Fruit fly (Drosophila melanogaster) whole organism, adult: ENCODE results near the gene aub.

Experiments used
- CG11617 ChIP-seq: fragments of 200-800 bp; sonication (Bioruptor generic); optimal IDR thresholded peaks from 2 replicates; lab custom pipeline; 2017; ENCODE audit warnings: mild to moderate bottlenecking, missing biosample characterization, missing genetic modification reagents, missing genetic modification characterization
- CG12768 ChIP-seq: fragments of 200-800 bp; sonication (Bioruptor generic); optimal IDR thresholded peaks from 2 replicates; lab custom pipeline; 2017; ENCODE audit warnings: missing biosample characterization, missing genetic modification characterization, mild to moderate bottlenecking, moderate library complexity, missing genetic modification reagents
- CG14711 ChIP-seq: fragments of 200-800 bp; sonication (Bioruptor generic); optimal IDR thresholded peaks from 2 replicates; lab custom pipeline; 2018; ENCODE audit warnings: missing biosample characterization, mild to moderate bottlenecking, missing genetic modification characterization, moderate library complexity
- CG1620 ChIP-seq: fragments of 200-800 bp; sonication (Bioruptor generic); optimal IDR thresholded peaks from 2 replicates; lab custom pipeline; 2016; ENCODE audit warnings: missing biosample characterization, missing genetic modification characterization
- CG33017 ChIP-seq: fragments of 200-800 bp; sonication (Bioruptor generic); optimal IDR thresholded peaks from 2 replicates; lab custom pipeline; 2018; ENCODE audit warnings: missing biosample characterization, mild to moderate bottlenecking, missing genetic modification characterization, moderate library complexity
- CG5204 ChIP-seq: fragments of 200-800 bp; sonication (Bioruptor generic); optimal IDR thresholded peaks from 2 replicates; lab custom pipeline; 2016; ENCODE audit warnings: missing biosample characterization, missing genetic modification characterization
- CG7045 ChIP-seq: fragments of 200-800 bp; sonication (Bioruptor generic); optimal IDR thresholded peaks from 2 replicates; lab custom pipeline; 2017; ENCODE audit warnings: missing biosample characterization, mild to moderate bottlenecking, missing genetic modification characterization
- CG7101 ChIP-seq: fragments of 200-800 bp; sonication (Bioruptor generic); optimal IDR thresholded peaks from 2 replicates; lab custom pipeline; 2018; ENCODE audit warnings: missing biosample characterization, mild to moderate bottlenecking, missing genetic modification characterization, moderate library complexity
- Clk ChIP-seq: fragments of 200-800 bp; sonication (Bioruptor generic); optimal IDR thresholded peaks from 2 replicates; lab custom pipeline; 2017; ENCODE audit warnings: missing biosample characterization, missing genetic modification characterization
- Crg-1 ChIP-seq: fragments of 200-800 bp; sonication (Bioruptor generic); optimal IDR thresholded peaks from 2 replicates; lab custom pipeline; 2016; ENCODE audit warnings: missing biosample characterization, missing genetic modification characterization
- Hr96 ChIP-seq: fragments of 200-800 bp; sonication (Bioruptor generic); optimal IDR thresholded peaks from 2 replicates; lab custom pipeline; 2016; ENCODE audit warnings: missing biosample characterization, missing genetic modification characterization
- Mnt ChIP-seq: fragments of 200-800 bp; sonication (Bioruptor generic); optimal IDR thresholded peaks from 2 replicates; lab custom pipeline; 2016; ENCODE audit warnings: missing biosample characterization, mild to moderate bottlenecking, missing genetic modification characterization
- bab1 ChIP-seq: fragments of 200-800 bp; sonication (Bioruptor generic); optimal IDR thresholded peaks from 3 replicates; lab custom pipeline; 2019; ENCODE audit warnings: missing biosample characterization, mild to moderate bottlenecking, missing genetic modification characterization, moderate library complexity
- cic ChIP-seq: fragments of 200-800 bp; sonication (Bioruptor generic); optimal IDR thresholded peaks from 2 replicates; lab custom pipeline; 2017; ENCODE audit warnings: missing biosample characterization, mild to moderate bottlenecking, missing genetic modification characterization, moderate library complexity
- cnc ChIP-seq, 2 experiments: fragments of >200 bp; optimal IDR thresholded peaks; 2 replicates each; lab custom pipeline; 2017
- kay ChIP-seq: fragments of 200-800 bp; sonication (Bioruptor generic); peaks from one replicate; lab custom pipeline; 2016; ENCODE audit warnings: missing biosample characterization, missing genetic modification characterization, borderline replicate concordance
- ovo ChIP-seq: fragments of 200-800 bp; sonication (Bioruptor generic); optimal IDR thresholded peaks from 2 replicates; lab custom pipeline; 2016; ENCODE audit warnings: missing biosample characterization, missing genetic modification characterization
- pad ChIP-seq: fragments of 200-800 bp; sonication (Bioruptor generic); optimal IDR thresholded peaks from 3 replicates; lab custom pipeline; 2017; ENCODE audit warnings: missing biosample characterization, missing genetic modification characterization, mild to moderate bottlenecking, moderate library complexity, missing genetic modification reagents
- tj ChIP-seq: fragments of 200-800 bp; sonication (Bioruptor generic); optimal IDR thresholded peaks from 3 replicates; lab custom pipeline; 2017; ENCODE audit warnings: missing biosample characterization, mild to moderate bottlenecking, missing genetic modification characterization, moderate library complexity
- toe ChIP-seq: fragments of 200-800 bp; sonication (Bioruptor generic); optimal IDR thresholded peaks from 2 replicates; lab custom pipeline; 2016; ENCODE audit warnings: missing biosample characterization, missing genetic modification characterization

The aub gene

dm6 chr2L:10975193-10975592 lies 26.1 kb downstream of the aub start, which contains the start of gene abo:
Gene abo (minus strand): TSS chr2L:10975293.
- TF ChIP-seq Hr96 (GFP tag; lab: Kevin White, UChicago) = no peak
- no peak for TF ChIP-seq Clk (GFP tag; lab: Kevin White, UChicago)
- no peak for TF ChIP-seq cnc (optimal IDR thresholded peaks at IDR 0.05; lab: Kevin White, UChicago)
- no peak for TF ChIP-seq CG5204
- no peak for TF ChIP-seq CG14711 (tag; lab: Kevin White, UChicago)
- no peak for TF ChIP-seq toe (GFP tag; lab: Kevin White, UChicago)
- no peak for TF ChIP-seq kay (GFP tag; lab: Kevin White, UChicago)
- no peak for TF ChIP-seq Crg-1 (GFP tag; lab: Kevin White, UChicago)
- TF ChIP-seq Mnt (GFP tag; lab: Kevin White, UChicago) = no peak
- no peak for TF ChIP-seq pad (GFP tag; lab: Kevin White, UChicago)
- TF ChIP-seq CG33017 (tag; lab: Kevin White, UChicago) = no peak
- no peak for TF ChIP-seq tj (GFP tag; lab: Kevin White, UChicago)
- TF ChIP-seq CG7101 (tag; lab: Kevin White, UChicago) = no peak
- TF ChIP-seq cic (GFP tag; lab: Kevin White, UChicago) = no peak
- TF ChIP-seq CG11617 (GFP tag; lab: Kevin White, UChicago) = no peak
- TF ChIP-seq bab1 (GFP tag; lab: Kevin White, UChicago) = no peak

- TF ChIP-seq pad (GFP tag; lab: Kevin White, UChicago) (no peak), bab1 (GFP tag; lab: Kevin White, UChicago) (no peak), tj (GFP tag; lab: Kevin White, UChicago) (no peak), Hr96 (GFP tag; lab: Kevin White, UChicago) (no peak)
Observed at dm6 chr2L:10974638-10975037, 26.6 kb downstream of the aub start.

- TF ChIP-seq CG7045 (GFP tag; lab: Kevin White, UChicago) (no peak), CG7101 (tag; lab: Kevin White, UChicago) (peak; percentile 31), tj (GFP tag; lab: Kevin White, UChicago) (peak; percentile 40), Hr96 (GFP tag; lab: Kevin White, UChicago) (no peak), Clk (GFP tag; lab: Kevin White, UChicago) (no peak), cnc (optimal IDR thresholded peaks at IDR 0.05; lab: Kevin White, UChicago) (no peak), kay (GFP tag; lab: Kevin White, UChicago) (no peak), cic (GFP tag; lab: Kevin White, UChicago) (no peak), Mnt (GFP tag; lab: Kevin White, UChicago) (peak; percentile 31), CG14711 (tag; lab: Kevin White, UChicago) (peak; percentile 54), CG11617 (GFP tag; lab: Kevin White, UChicago) (no peak), CG33017 (tag; lab: Kevin White, UChicago) (peak; percentile 63), Crg-1 (GFP tag; lab: Kevin White, UChicago) (no peak), toe (GFP tag; lab: Kevin White, UChicago) (no peak), pad (GFP tag; lab: Kevin White, UChicago) (no peak)
Observed at dm6 chr2L:10972224-10972623, 29.1 kb downstream of the aub start, which contains the start of gene CG16743. Gene CG16743 (plus strand): TSS chr2L:10972280.

dm6 chr2L:10970134-10970533 lies 31.1 kb downstream of the aub start, which contains the start of the genes Tmem214 and YL-1:
Gene Tmem214 (minus strand): TSS chr2L:10970275.
Gene YL-1 (plus strand): TSS chr2L:10970443.
- TF ChIP-seq CG1620 = peak; percentile 22
- no peak for TF ChIP-seq toe (GFP tag; lab: Kevin White, UChicago)
- no peak for TF ChIP-seq CG5204
- TF ChIP-seq CG33017 (tag; lab: Kevin White, UChicago) = no peak
- peak; percentile 37 for TF ChIP-seq CG14711 (tag; lab: Kevin White, UChicago)
- no peak for TF ChIP-seq ovo (GFP tag; lab: Kevin White, UChicago)
- peak; percentile 36 for TF ChIP-seq Crg-1 (GFP tag; lab: Kevin White, UChicago)
- TF ChIP-seq Clk (GFP tag; lab: Kevin White, UChicago) = no peak
- no peak for TF ChIP-seq CG12768
- no peak for TF ChIP-seq tj (GFP tag; lab: Kevin White, UChicago)
- TF ChIP-seq pad (GFP tag; lab: Kevin White, UChicago) = peak; percentile 28
- TF ChIP-seq CG7045 (GFP tag; lab: Kevin White, UChicago) = no peak
- TF ChIP-seq Mnt (GFP tag; lab: Kevin White, UChicago) = peak; percentile 39
- TF ChIP-seq cnc (optimal IDR thresholded peaks at IDR 0.05; lab: Kevin White, UChicago) = no peak
- TF ChIP-seq CG11617 (GFP tag; lab: Kevin White, UChicago) = peak; percentile 40
- TF ChIP-seq CG7101 (tag; lab: Kevin White, UChicago) = peak; percentile 9
- no peak for TF ChIP-seq kay (GFP tag; lab: Kevin White, UChicago)
- TF ChIP-seq cic (GFP tag; lab: Kevin White, UChicago) = peak; percentile 25
- TF ChIP-seq bab1 (GFP tag; lab: Kevin White, UChicago) = peak; percentile 62
- no peak for TF ChIP-seq Hr96 (GFP tag; lab: Kevin White, UChicago)

DNA sequence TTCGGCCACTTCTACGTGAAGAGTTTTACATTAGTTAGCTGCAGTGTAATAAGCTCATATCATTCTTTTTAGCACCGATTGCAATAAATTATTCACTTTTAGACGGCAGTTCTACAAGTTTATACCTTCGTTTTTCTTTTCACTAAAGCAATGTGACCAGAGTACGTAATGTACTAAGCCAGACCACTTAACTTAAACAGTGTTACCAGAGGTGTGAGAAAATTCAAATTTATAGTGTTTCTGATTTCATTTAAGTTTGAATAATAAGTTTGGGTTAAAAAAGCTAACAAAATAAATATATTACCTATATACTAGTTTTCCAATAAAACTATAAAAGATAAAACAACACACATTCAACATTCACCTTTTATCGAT lies 33.3 kb downstream of the aub start:
- TF ChIP-seq CG1620 (no peak), Crg-1 (GFP tag; lab: Kevin White, UChicago) (no peak), cic (GFP tag; lab: Kevin White, UChicago) (no peak)

DNA sequence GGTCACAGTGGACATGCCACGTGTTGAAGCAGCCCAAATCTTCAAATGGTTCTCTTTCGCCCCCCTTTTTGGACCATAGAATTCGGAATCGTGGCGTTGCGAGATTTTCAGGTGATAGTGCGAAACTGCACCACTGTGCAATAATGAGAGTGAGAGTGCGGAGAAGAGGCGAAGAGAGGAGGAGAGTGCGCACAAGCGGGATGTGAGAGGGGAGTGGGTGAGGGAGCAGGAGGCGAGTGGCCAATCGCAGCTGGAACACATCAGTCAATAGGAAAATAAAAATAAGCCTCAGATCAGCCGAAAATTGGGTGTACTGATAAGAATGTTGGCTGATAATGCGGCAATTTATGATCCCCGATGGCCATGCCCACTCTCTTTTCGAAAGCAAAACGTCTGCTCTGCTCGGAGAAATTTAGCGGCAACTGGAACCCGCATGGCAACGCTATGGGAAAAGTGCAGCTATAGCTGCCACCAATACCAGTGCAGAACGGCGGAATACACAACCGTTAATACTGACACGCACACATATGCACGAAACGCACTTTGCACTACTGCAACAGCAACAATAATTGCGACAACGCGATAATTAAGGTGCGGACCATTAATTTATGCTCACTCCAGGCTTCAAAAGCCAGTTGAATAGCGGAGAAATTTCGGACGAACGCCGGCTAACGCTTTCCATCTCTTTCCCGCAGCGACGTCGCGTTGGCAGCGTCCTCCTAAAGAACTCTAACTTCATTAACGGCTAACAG lies 33.8 kb downstream of the aub start:
- TF ChIP-seq kay (GFP tag; lab: Kevin White, UChicago) (no peak), Crg-1 (GFP tag; lab: Kevin White, UChicago) (no peak), cic (GFP tag; lab: Kevin White, UChicago) (peak; percentile 63), CG7101 (tag; lab: Kevin White, UChicago) (peak; percentile 1), CG11617 (GFP tag; lab: Kevin White, UChicago) (peak; percentile 29), bab1 (GFP tag; lab: Kevin White, UChicago) (no peak), CG14711 (tag; lab: Kevin White, UChicago) (no peak), CG5204 (no peak), ovo (GFP tag; lab: Kevin White, UChicago) (peak; percentile 75), CG7045 (GFP tag; lab: Kevin White, UChicago) (no peak), Clk (GFP tag; lab: Kevin White, UChicago) (no peak), cnc (optimal IDR thresholded peaks at IDR 0.05; lab: Kevin White, UChicago) (no peak), toe (GFP tag; lab: Kevin White, UChicago) (no peak), CG1620 (no peak), pad (GFP tag; lab: Kevin White, UChicago) (peak; percentile 85), tj (GFP tag; lab: Kevin White, UChicago) (peak; percentile 72), Hr96 (GFP tag; lab: Kevin White, UChicago) (no peak), CG12768 (peak; percentile 86), CG33017 (tag; lab: Kevin White, UChicago) (no peak), Mnt (GFP tag; lab: Kevin White, UChicago) (peak; percentile 51)
